Fruit fly (Drosophila melanogaster): ENCODE measurements around the gene CG5880.

The CG5880 gene

DNA sequence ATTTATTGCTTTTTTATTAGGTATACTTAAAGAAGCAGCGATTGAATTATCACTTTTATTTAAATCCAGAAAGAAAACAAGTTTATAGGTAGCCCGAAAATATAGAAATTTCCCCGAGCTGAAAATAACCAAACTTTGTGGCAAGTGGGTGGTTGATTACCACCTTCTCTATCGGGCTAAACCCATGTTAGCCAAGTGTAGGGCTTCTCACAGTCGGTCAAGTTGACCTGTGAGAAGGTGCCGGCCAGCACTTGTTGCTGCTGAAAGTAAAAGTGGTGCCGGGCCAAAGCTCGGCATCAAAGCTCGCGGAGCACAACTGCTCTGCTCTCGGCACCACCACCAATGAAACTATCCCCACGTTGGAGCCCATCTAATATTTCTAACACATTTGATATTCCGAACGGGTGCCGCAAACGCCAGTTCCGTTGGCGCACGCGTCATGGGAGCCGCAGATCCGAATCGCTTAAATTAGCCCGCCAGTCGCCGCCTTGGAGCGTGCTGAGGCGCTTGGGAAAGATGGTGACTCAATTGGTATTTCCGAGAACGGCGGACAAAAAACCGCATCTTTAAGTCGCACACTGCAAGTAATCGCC, 45.5 kb upstream of the CG5880 start (continued):
- TF ChIP-seq Blimp-1 (GFP tag; optimal IDR thresholded peaks at IDR 0.05) (peak; percentile 98), CG30020 (tag; optimal IDR thresholded peaks at IDR 0.05) (no peak), ase (GFP tag; IDR thresholded peaks at IDR 0.05) (0 out of 3 replicates have a peak, but pooled peaks have one; percentile 31), maf-S (GFP tag; optimal IDR thresholded peaks at IDR 0.05) (no peak), repo (GFP tag; optimal IDR thresholded peaks at IDR 0.05) (no peak), hkb (optimal IDR thresholded peaks at IDR 0.05) (no peak), hkb (GFP tag; IDR thresholded peaks at IDR 0.05) (peak; percentile 15; the same call in 1 of the 2 replicates), CG7372 (GFP tag; IDR thresholded peaks at IDR 0.05) (no peak), CG10366 (GFP tag; IDR thresholded peaks at IDR 0.05) (peak; percentile 30; the same call in 1 of the 2 replicates), stc (GFP tag; IDR thresholded peaks at IDR 0.05) (no peak), bowl (GFP tag; IDR thresholded peaks at IDR 0.05) (0 out of 2 replicates have a peak, but pooled peaks have one; percentile 6), en (GFP tag; optimal IDR thresholded peaks at IDR 0.05) (no peak), chinmo (GFP tag; IDR thresholded peaks at IDR 0.05; ENCODE audit: partially characterized antibody) (0 out of 4 replicates have a peak, but pooled peaks have one; percentile 71), ttk (GFP tag; IDR thresholded peaks at IDR 0.05) (0 out of 2 replicates have a peak, but pooled peaks have one; percentile 20), Med (GFP tag) (peak; percentile 86), H2.0 (GFP tag; IDR thresholded peaks at IDR 0.05) (peak; percentile 12; the same call in 1 of the 2 replicates), cg (GFP tag; optimal IDR thresholded peaks at IDR 0.05) (peak; percentile 29), dmrt99B (tag; optimal IDR thresholded peaks at IDR 0.05) (peak; percentile 8), mam (GFP tag; optimal IDR thresholded peaks at IDR 0.05) (peak; percentile 15), Hr51 (GFP tag; optimal IDR thresholded peaks at IDR 0.05) (peak in 1 of 2 experiments; percentile 25), emc (GFP tag; optimal IDR thresholded peaks at IDR 0.05) (no peak), run (tag; optimal IDR thresholded peaks at IDR 0.05) (no peak), Hr78 (GFP tag; optimal IDR thresholded peaks at IDR 0.05) (peak in 1 of 2 experiments; percentile 16), CG8290 (GFP tag; optimal IDR thresholded peaks at IDR 0.05) (no peak), CG8290 (tag; optimal IDR thresholded peaks at IDR 0.05) (peak in 1 of 2 experiments; percentile 17), CoRest (tag; optimal IDR thresholded peaks at IDR 0.05) (no peak), ssp (GFP tag; IDR thresholded peaks at IDR 0.05) (no peak), grn (GFP tag; optimal IDR thresholded peaks at IDR 0.05) (peak; percentile 14), CG1602 (GFP tag; optimal IDR thresholded peaks at IDR 0.05) (no peak), dysf (GFP tag; IDR thresholded peaks at IDR 0.05) (peak; percentile 33; the same call in 2 of the 3 replicates), CG7357 (GFP tag; IDR thresholded peaks at IDR 0.05) (peak; percentile 49; the same call in 2 of the 3 replicates), wor (GFP tag; IDR thresholded peaks at IDR 0.05) (0 out of 2 replicates have a peak, but pooled peaks have one; percentile 18), CG4404 (GFP tag; IDR thresholded peaks at IDR 0.05) (no peak), CG9817 (tag; optimal IDR thresholded peaks at IDR 0.05) (no peak), NfI (GFP tag; optimal IDR thresholded peaks at IDR 0.05) (peak; percentile 1), Gug (GFP tag; IDR thresholded peaks at IDR 0.05) (0 out of 4 replicates have a peak, but pooled peaks have one; percentile 15)

DNA sequence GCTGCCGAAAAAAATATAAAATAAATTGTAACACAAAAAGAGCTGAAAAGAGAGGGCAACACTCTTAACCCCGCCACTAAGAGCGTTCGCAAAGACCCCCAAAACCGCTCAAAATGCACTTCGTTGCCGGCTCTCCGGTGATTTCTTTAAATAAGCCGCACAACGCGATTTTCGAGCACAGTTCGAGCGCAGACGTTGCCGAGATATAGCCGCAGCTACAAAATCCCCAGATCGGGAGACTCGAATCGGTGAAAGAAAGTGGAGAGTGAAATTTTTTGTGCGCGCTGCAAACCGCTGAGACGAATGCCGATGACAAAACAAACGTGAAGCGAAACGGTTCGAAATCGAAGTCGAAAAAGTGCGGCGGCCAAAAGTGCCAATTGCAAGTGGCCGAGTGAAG, 40.9 kb upstream of the CG5880 start, which contains the start of gene CG14257:
CG14257 (plus strand) TSS at position 177 of the 400 bp plus-strand sequence.
- TF ChIP-seq CG3163 (GFP tag; optimal IDR thresholded peaks at IDR 0.05) = peak; percentile 86
- peak; percentile 73; the same call in 2 of the 3 replicates for TF ChIP-seq z (GFP tag; IDR thresholded peaks at IDR 0.05)
- TF ChIP-seq Blimp-1 (GFP tag; optimal IDR thresholded peaks at IDR 0.05) = peak; percentile 57
- TF ChIP-seq trh (GFP tag; optimal IDR thresholded peaks at IDR 0.05) = no peak
- no peak for TF ChIP-seq Opbp (GFP tag; IDR thresholded peaks at IDR 0.05; ENCODE audit: partially characterized antibody)
- peak; percentile 44 for TF ChIP-seq sens (GFP tag)
- TF ChIP-seq Trl (optimal IDR thresholded peaks at IDR 0.05) = peak in 1 of 2 experiments; percentile 49
- TF ChIP-seq Trl (GFP tag; optimal IDR thresholded peaks at IDR 0.05) = no peak

All from whole organism, embryonic.